Worm (Caenorhabditis elegans): Measurements from ENCODE around the gene twk-6.

The twk-6 gene

ce11 chrIII:4754001-4754561, 11.4 kb downstream of the twk-6 start, which contains the start of the genes rps-0 and rbg-3 (continued):
- no peak for TF ChIP-seq mes-4 (tag; optimal IDR thresholded peaks at IDR 0.05)
- no peak for TF ChIP-seq hrde-1 (tag; optimal IDR thresholded peaks at IDR 0.05; ENCODE audit: borderline replicate concordance)
- TF ChIP-seq Y79H2A.3 (GFP tag; conservative IDR thresholded peaks at IDR 0.05) = no peak
- TF ChIP-seq K11D2.4 (GFP tag; IDR thresholded peaks at IDR 0.05) = peak; percentile 76
- no peak for TF ChIP-seq hlh-26 (GFP tag; conservative IDR thresholded peaks at IDR 0.05)
- TF ChIP-seq atf-7 (tag; optimal IDR thresholded peaks at IDR 0.05) = no peak
- TF ChIP-seq ZK185.1 (tag; optimal IDR thresholded peaks at IDR 0.05; ENCODE audit: poor library complexity, severe bottlenecking) = peak; percentile 86
- peak; percentile 80 for TF ChIP-seq rcor-1 (GFP tag; IDR thresholded peaks at IDR 0.05)
- peak; percentile 49 for TF ChIP-seq K12H6.12 (tag; optimal IDR thresholded peaks at IDR 0.05)
- peak; percentile 93 for TF ChIP-seq attf-5 (GFP tag; optimal IDR thresholded peaks at IDR 0.05)
- peak; percentile 62 for TF ChIP-seq efl-1 (GFP tag; optimal IDR thresholded peaks at IDR 0.05)
- TF ChIP-seq bed-1 (GFP tag; IDR thresholded peaks at IDR 0.05) = no peak
- no peak for TF ChIP-seq B0035.1 (tag; optimal IDR thresholded peaks at IDR 0.05)
- TF ChIP-seq ceh-40 (GFP tag; IDR thresholded peaks at IDR 0.05) = no peak
- no peak for TF ChIP-seq attf-6 (GFP tag; IDR thresholded peaks at IDR 0.05)
- peak; percentile 57; the same call in 1 of the 2 replicates for TF ChIP-seq Y67H2A.10 (GFP tag; conservative IDR thresholded peaks at IDR 0.05)
- TF ChIP-seq unc-62 (GFP tag; optimal IDR thresholded peaks at IDR 0.05) = no peak
- 0 out of 2 replicates have a peak, but pooled peaks have one; percentile 30 for TF ChIP-seq Y95B8A.8 (GFP tag; IDR thresholded peaks at IDR 0.05)
- no peak for TF ChIP-seq akir-1 (GFP tag; optimal IDR thresholded peaks at IDR 0.05)
- TF ChIP-seq dpff-1 (tag; optimal IDR thresholded peaks at IDR 0.05) = no peak
- TF ChIP-seq lsl-1 (GFP tag; optimal IDR thresholded peaks at IDR 0.05) = peak; percentile 68
- no peak for TF ChIP-seq cebp-1 (GFP tag; IDR thresholded peaks at IDR 0.05)
- TF ChIP-seq cebp-1 (tag; optimal IDR thresholded peaks at IDR 0.05) = peak; percentile 80
- TF ChIP-seq snpc-4 (GFP tag; optimal IDR thresholded peaks at IDR 0.05) = no peak
- TF ChIP-seq snpc-4 (tag; optimal IDR thresholded peaks at IDR 0.05) = peak in 3 of 4 experiments; percentile 53 to 74 (median 61)
- TF ChIP-seq F37B4.10 (GFP tag; IDR thresholded peaks at IDR 0.05) = no peak
- peak; percentile 82 for TF ChIP-seq madf-6 (GFP tag; IDR thresholded peaks at IDR 0.05)
- TF ChIP-seq nfya-1 (tag; optimal IDR thresholded peaks at IDR 0.05; ENCODE audit: borderline replicate concordance, insufficient read depth) = no peak
- TF ChIP-seq ekl-4 (GFP tag; IDR thresholded peaks at IDR 0.05) = peak; percentile 41
- no peak for TF ChIP-seq ztf-6 (GFP tag; IDR thresholded peaks at IDR 0.05)
- no peak for TF ChIP-seq zfh-2 (GFP tag; conservative IDR thresholded peaks at IDR 0.05)
- peak; percentile 48; the same call in 1 of the 2 replicates for TF ChIP-seq attf-3 (GFP tag; conservative IDR thresholded peaks at IDR 0.05)
- no peak for TF ChIP-seq nhr-179 (tag; optimal IDR thresholded peaks at IDR 0.05)
- peak; percentile 44 for TF ChIP-seq unc-130 (GFP tag; optimal IDR thresholded peaks at IDR 0.05)
- peak in 1 of 2 experiments; percentile 74 for TF ChIP-seq let-607 (tag; optimal IDR thresholded peaks at IDR 0.05)
- peak; percentile 64 for TF ChIP-seq tbp1 (GFP tag; optimal IDR thresholded peaks at IDR 0.05)
- no peak for TF ChIP-seq nhr-120 (GFP tag; IDR thresholded peaks at IDR 0.05)
- no peak for TF ChIP-seq F39B2.1 (GFP tag; IDR thresholded peaks at IDR 0.05)
- TF ChIP-seq madf-8 (GFP tag; conservative IDR thresholded peaks at IDR 0.05) = peak; percentile 42
- TF ChIP-seq cebp-2 (GFP tag; IDR thresholded peaks at IDR 0.05) = no peak
- TF ChIP-seq tlf-1 (GFP tag; optimal IDR thresholded peaks at IDR 0.05) = peak; percentile 88
- TF ChIP-seq bed-2 (GFP tag; IDR thresholded peaks at IDR 0.05) = no peak
- peak; percentile 20 for TF ChIP-seq xnd-1 (tag; optimal IDR thresholded peaks at IDR 0.05)
- TF ChIP-seq mel-28 (tag; optimal IDR thresholded peaks at IDR 0.05; ENCODE audit: borderline replicate concordance) = no peak
- TF ChIP-seq lin-40 (tag; optimal IDR thresholded peaks at IDR 0.05) = peak; percentile 85
- no peak for TF ChIP-seq sea-2 (GFP tag; IDR thresholded peaks at IDR 0.05)
- TF ChIP-seq C17E4.6 (GFP tag; IDR thresholded peaks at IDR 0.05) = peak; percentile 46; the same call in 1 of the 2 replicates
- peak; percentile 74 for TF ChIP-seq ceh-27 (GFP tag; optimal IDR thresholded peaks at IDR 0.05)

Data from whole organism, young adult.